Worm (Caenorhabditis elegans) whole organism, L3 larva: ENCODE data around the gene F14E5.2.

Experiments
- elt-1 ChIP-seq: fragments of 150-350 bp; optimal IDR thresholded peaks from 2 replicates; lab custom pipeline; 2014; ENCODE audit warnings: missing biosample characterization, missing genetic modification characterization
- pha-4 ChIP-seq: fragments of 150-350 bp; optimal IDR thresholded peaks from 2 replicates; lab custom pipeline; 2014; ENCODE audit warnings: missing biosample characterization, missing genetic modification reagents, missing genetic modification characterization
- snpc-4 ChIP-seq: fragments of 150-350 bp; optimal IDR thresholded peaks from 2 replicates; lab custom pipeline; 2014; ENCODE audit warnings: missing biosample characterization, missing genetic modification characterization

- no peak for TF ChIP-seq pha-4
- TF ChIP-seq snpc-4 (tag; lab: Kevin White, UChicago), result no peak
- TF ChIP-seq elt-1 (tag; lab: Kevin White, UChicago), result no peak
Measured at ce11 chrII:8396041-8396440, 32.6 kb downstream of the F14E5.2 start, which contains the start of gene F49E12.7.
